Fruit fly (Drosophila melanogaster): ENCODE results near the gene Cyp6t1.

Gene Cyp6t1

dm6 chrX:21519168-21519671, at the start of gene Cyp6t1:
Gene Cyp6t1, minus strand, starts transcription at chrX:21519218.
- TF ChIP-seq bab1 (GFP tag; optimal IDR thresholded peaks at IDR 0.05) (peak; percentile 76), CG7045 (GFP tag; optimal IDR thresholded peaks at IDR 0.05) (peak; percentile 69), Hr96 (GFP tag; optimal IDR thresholded peaks at IDR 0.05) (peak; percentile 59), cic (GFP tag; optimal IDR thresholded peaks at IDR 0.05) (no peak), CG12768 (GFP tag; optimal IDR thresholded peaks at IDR 0.05) (peak; percentile 11), tj (GFP tag; optimal IDR thresholded peaks at IDR 0.05) (peak; percentile 55), CG7101 (tag; optimal IDR thresholded peaks at IDR 0.05) (peak; percentile 66), pad (GFP tag; optimal IDR thresholded peaks at IDR 0.05) (peak; percentile 68), Mnt (GFP tag; optimal IDR thresholded peaks at IDR 0.05) (peak; percentile 26), toe (GFP tag; optimal IDR thresholded peaks at IDR 0.05) (peak; percentile 41), Crg-1 (GFP tag; optimal IDR thresholded peaks at IDR 0.05) (no peak), ovo (GFP tag; optimal IDR thresholded peaks at IDR 0.05) (peak; percentile 65), kay (GFP tag; ENCODE audit: borderline replicate concordance) (peak; percentile 44), CG5204 (GFP tag; optimal IDR thresholded peaks at IDR 0.05) (peak; percentile 59), Clk (GFP tag; optimal IDR thresholded peaks at IDR 0.05) (peak; percentile 18), cnc (optimal IDR thresholded peaks at IDR 0.05) (no peak), CG14711 (tag; optimal IDR thresholded peaks at IDR 0.05) (peak; percentile 70), CG1620 (GFP tag; optimal IDR thresholded peaks at IDR 0.05) (peak; percentile 52), CG11617 (GFP tag; optimal IDR thresholded peaks at IDR 0.05) (peak; percentile 90), CG33017 (tag; optimal IDR thresholded peaks at IDR 0.05) (peak; percentile 30)

dm6 chrX:21567793-21568192, 48.8 kb upstream of the Cyp6t1 start:
- TF ChIP-seq tj (GFP tag; optimal IDR thresholded peaks at IDR 0.05) (no peak), toe (GFP tag; optimal IDR thresholded peaks at IDR 0.05) (no peak), CG33017 (tag; optimal IDR thresholded peaks at IDR 0.05) (no peak), bab1 (GFP tag; optimal IDR thresholded peaks at IDR 0.05) (no peak), cnc (optimal IDR thresholded peaks at IDR 0.05) (no peak)

- TF ChIP-seq pad (GFP tag; optimal IDR thresholded peaks at IDR 0.05) (no peak), CG5204 (GFP tag; optimal IDR thresholded peaks at IDR 0.05) (no peak)
Observed at dm6 chrX:21565539-21565938, 46.5 kb upstream of the Cyp6t1 start.

- TF ChIP-seq bab1 (GFP tag; optimal IDR thresholded peaks at IDR 0.05) (no peak), kay (GFP tag; ENCODE audit: borderline replicate concordance) (no peak)
Observed at dm6 chrX:21562844-21563243, 43.8 kb upstream of the Cyp6t1 start.

- TF ChIP-seq cic (GFP tag; optimal IDR thresholded peaks at IDR 0.05) (no peak), cnc (optimal IDR thresholded peaks at IDR 0.05) (no peak), Hr96 (GFP tag; optimal IDR thresholded peaks at IDR 0.05) (no peak), CG7045 (GFP tag; optimal IDR thresholded peaks at IDR 0.05) (no peak), CG33017 (tag; optimal IDR thresholded peaks at IDR 0.05) (no peak), CG7101 (tag; optimal IDR thresholded peaks at IDR 0.05) (no peak), CG11617 (GFP tag; optimal IDR thresholded peaks at IDR 0.05) (no peak), bab1 (GFP tag; optimal IDR thresholded peaks at IDR 0.05) (no peak), tj (GFP tag; optimal IDR thresholded peaks at IDR 0.05) (peak; percentile 76), Mnt (GFP tag; optimal IDR thresholded peaks at IDR 0.05) (peak; percentile 56), CG5204 (GFP tag; optimal IDR thresholded peaks at IDR 0.05) (no peak), Crg-1 (GFP tag; optimal IDR thresholded peaks at IDR 0.05) (no peak), toe (GFP tag; optimal IDR thresholded peaks at IDR 0.05) (no peak)
Observed at dm6 chrX:21520002-21520401, 984 bp upstream of the Cyp6t1 start.

- TF ChIP-seq CG7045 (GFP tag; optimal IDR thresholded peaks at IDR 0.05) = no peak
- TF ChIP-seq CG14711 (tag; optimal IDR thresholded peaks at IDR 0.05) = no peak
- no peak for TF ChIP-seq bab1 (GFP tag; optimal IDR thresholded peaks at IDR 0.05)
- TF ChIP-seq Crg-1 (GFP tag; optimal IDR thresholded peaks at IDR 0.05) = no peak
- no peak for TF ChIP-seq toe (GFP tag; optimal IDR thresholded peaks at IDR 0.05)
- TF ChIP-seq cic (GFP tag; optimal IDR thresholded peaks at IDR 0.05) = no peak
- TF ChIP-seq kay (GFP tag; ENCODE audit: borderline replicate concordance) = no peak
- TF ChIP-seq CG7101 (tag; optimal IDR thresholded peaks at IDR 0.05) = no peak
- TF ChIP-seq CG11617 (GFP tag; optimal IDR thresholded peaks at IDR 0.05) = no peak
- TF ChIP-seq Mnt (GFP tag; optimal IDR thresholded peaks at IDR 0.05) = no peak
- TF ChIP-seq pad (GFP tag; optimal IDR thresholded peaks at IDR 0.05) = no peak
- no peak for TF ChIP-seq CG33017 (tag; optimal IDR thresholded peaks at IDR 0.05)
- TF ChIP-seq CG1620 (GFP tag; optimal IDR thresholded peaks at IDR 0.05) = no peak
- TF ChIP-seq ovo (GFP tag; optimal IDR thresholded peaks at IDR 0.05) = no peak
- no peak for TF ChIP-seq Clk (GFP tag; optimal IDR thresholded peaks at IDR 0.05)
- TF ChIP-seq Hr96 (GFP tag; optimal IDR thresholded peaks at IDR 0.05) = no peak
- no peak for TF ChIP-seq cnc (optimal IDR thresholded peaks at IDR 0.05)
- no peak for TF ChIP-seq tj (GFP tag; optimal IDR thresholded peaks at IDR 0.05)
- TF ChIP-seq CG12768 (GFP tag; optimal IDR thresholded peaks at IDR 0.05) = no peak
Observed at dm6 chrX:21507485-21507884, 11.5 kb downstream of the Cyp6t1 start.

- TF ChIP-seq kay (GFP tag; ENCODE audit: borderline replicate concordance) = no peak
- no peak for TF ChIP-seq CG5204 (GFP tag; optimal IDR thresholded peaks at IDR 0.05)
- no peak for TF ChIP-seq CG33017 (tag; optimal IDR thresholded peaks at IDR 0.05)
- no peak for TF ChIP-seq Mnt (GFP tag; optimal IDR thresholded peaks at IDR 0.05)
- no peak for TF ChIP-seq pad (GFP tag; optimal IDR thresholded peaks at IDR 0.05)
Observed at dm6 chrX:21497025-21497424, 22.0 kb downstream of the Cyp6t1 start.

Measured in whole organism, adult.